Fruit fly (Drosophila melanogaster): ENCODE measurements around the gene CG16736.

CG16736 gene

DNA sequence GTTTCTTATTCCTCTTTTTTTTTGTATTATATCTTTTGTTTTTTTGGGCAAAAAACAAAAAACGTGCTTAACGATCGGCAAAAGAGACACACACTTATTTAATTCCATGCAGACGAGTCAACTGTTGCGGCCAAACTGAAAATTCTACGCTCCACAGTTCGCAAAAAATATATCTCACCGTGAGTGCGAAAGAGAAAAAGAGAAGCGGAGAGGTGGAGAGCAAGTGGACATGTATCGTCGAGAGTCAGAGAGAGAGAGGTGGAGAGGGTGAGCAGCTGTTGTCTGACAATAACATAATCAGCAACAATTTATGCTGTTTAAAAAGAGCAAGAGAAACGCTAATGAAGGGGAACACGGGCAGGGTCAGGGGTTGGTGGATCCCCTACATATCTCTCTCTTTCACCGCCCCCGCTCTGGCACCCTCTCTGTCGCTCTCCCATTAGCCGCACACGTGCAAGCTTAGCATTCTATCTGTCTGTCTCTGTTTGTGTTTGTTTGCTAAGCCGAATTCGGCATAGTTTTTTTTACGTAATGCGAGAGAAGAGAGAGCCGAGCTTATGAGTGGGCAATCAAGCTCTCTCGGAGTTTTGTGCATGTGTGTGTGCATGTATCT, 30.7 kb downstream of the CG16736 start (continued):
- TF ChIP-seq CG11902 (GFP tag; optimal IDR thresholded peaks at IDR 0.05) (no peak), CG10631 (GFP tag; optimal IDR thresholded peaks at IDR 0.05) (no peak), lz (GFP tag; optimal IDR thresholded peaks at IDR 0.05) (peak; percentile 2), Sox14 (GFP tag; optimal IDR thresholded peaks at IDR 0.05) (no peak), Ets96B (tag; optimal IDR thresholded peaks at IDR 0.05) (no peak), CG3919 (GFP tag; optimal IDR thresholded peaks at IDR 0.05) (no peak), CG4318 (GFP tag; optimal IDR thresholded peaks at IDR 0.05) (no peak), esn (GFP tag; optimal IDR thresholded peaks at IDR 0.05) (no peak), svp (GFP tag) (peak; percentile 83), pdm3 (GFP tag; optimal IDR thresholded peaks at IDR 0.05) (no peak), Blimp-1 (GFP tag; optimal IDR thresholded peaks at IDR 0.05) (no peak), CG34406 (GFP tag; optimal IDR thresholded peaks at IDR 0.05) (no peak), topi (GFP tag; optimal IDR thresholded peaks at IDR 0.05) (no peak), Eip75B (GFP tag; optimal IDR thresholded peaks at IDR 0.05) (no peak), dac (GFP tag; optimal IDR thresholded peaks at IDR 0.05) (no peak), ss (GFP tag; optimal IDR thresholded peaks at IDR 0.05) (peak in 1 of 2 experiments; percentile 53), eg (GFP tag; IDR thresholded peaks at IDR 0.05) (peak; percentile 63; the same call in 2 of the 3 replicates), CG32006 (GFP tag; optimal IDR thresholded peaks at IDR 0.05) (no peak), CG6276 (GFP tag; optimal IDR thresholded peaks at IDR 0.05) (no peak), CG6808 (GFP tag; optimal IDR thresholded peaks at IDR 0.05) (no peak), salr (GFP tag; optimal IDR thresholded peaks at IDR 0.05) (no peak), Met (GFP tag; optimal IDR thresholded peaks at IDR 0.05) (no peak), Eip93F (GFP tag; optimal IDR thresholded peaks at IDR 0.05) (no peak)

DNA sequence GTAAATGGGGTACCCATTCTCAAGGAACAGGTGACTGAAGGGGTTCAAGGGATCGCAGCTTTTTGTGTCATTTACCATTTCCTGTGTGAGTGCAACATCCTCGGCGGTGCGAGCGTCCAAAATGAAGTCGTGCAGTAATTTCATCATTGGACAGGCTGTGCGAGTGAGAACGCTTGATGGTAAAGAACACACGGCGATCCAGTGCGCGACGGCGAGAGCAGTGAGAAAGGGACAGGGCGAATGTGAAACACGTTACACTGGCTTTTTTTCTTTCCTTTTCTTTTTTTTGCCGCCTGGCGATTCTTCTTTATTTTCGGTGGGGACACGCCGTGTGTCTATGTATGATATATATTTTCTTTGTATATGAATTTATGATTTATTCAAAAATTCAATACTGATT, 31.4 kb downstream of the CG16736 start:
- TF ChIP-seq fd59A (GFP tag; optimal IDR thresholded peaks at IDR 0.05) (peak; percentile 10), CG6163 (GFP tag; IDR thresholded peaks at IDR 0.05) (peak; percentile 67), OdsH (GFP tag; optimal IDR thresholded peaks at IDR 0.05) (no peak), CG6808 (GFP tag; optimal IDR thresholded peaks at IDR 0.05) (peak; percentile 48), CG10669 (GFP tag; optimal IDR thresholded peaks at IDR 0.05) (no peak), Ets21C (GFP tag; optimal IDR thresholded peaks at IDR 0.05) (no peak), spab (GFP tag; optimal IDR thresholded peaks at IDR 0.05) (peak; percentile 26), CG1621 (tag; optimal IDR thresholded peaks at IDR 0.05) (no peak), CG15336 (GFP tag; IDR thresholded peaks at IDR 0.05) (no peak), Met (GFP tag; optimal IDR thresholded peaks at IDR 0.05) (no peak), CG10631 (GFP tag; optimal IDR thresholded peaks at IDR 0.05) (no peak), CG6276 (GFP tag; optimal IDR thresholded peaks at IDR 0.05) (no peak), Eip75B (GFP tag; optimal IDR thresholded peaks at IDR 0.05) (peak; percentile 4), fd85E (GFP tag; optimal IDR thresholded peaks at IDR 0.05) (no peak), ss (GFP tag; optimal IDR thresholded peaks at IDR 0.05) (peak; percentile 52 to 59), Eip78C (GFP tag) (no peak), dsx (GFP tag; optimal IDR thresholded peaks at IDR 0.05; ENCODE audit: poor library complexity, severe bottlenecking) (no peak), dac (GFP tag; optimal IDR thresholded peaks at IDR 0.05) (no peak)

- TF ChIP-seq CG9139 (GFP tag; optimal IDR thresholded peaks at IDR 0.05) (no peak), Met (GFP tag; optimal IDR thresholded peaks at IDR 0.05) (peak; percentile 18), fkh (GFP tag; optimal IDR thresholded peaks at IDR 0.05) (no peak), CG8319 (GFP tag; optimal IDR thresholded peaks at IDR 0.05) (no peak), Eip78C (GFP tag) (peak; percentile 91), Hr39 (GFP tag; optimal IDR thresholded peaks at IDR 0.05) (no peak), CG3919 (GFP tag; optimal IDR thresholded peaks at IDR 0.05) (peak; percentile 65), CG32006 (GFP tag; optimal IDR thresholded peaks at IDR 0.05) (peak; percentile 71), Lpt (GFP tag; optimal IDR thresholded peaks at IDR 0.05) (peak; percentile 68), CG15336 (GFP tag; IDR thresholded peaks at IDR 0.05) (peak; percentile 83), eg (GFP tag; IDR thresholded peaks at IDR 0.05) (peak; percentile 84), CG8632 (GFP tag; optimal IDR thresholded peaks at IDR 0.05) (peak; percentile 45), CG11294 (GFP tag; IDR thresholded peaks at IDR 0.05) (peak; percentile 42; the same call in 1 of the 2 replicates), achi (GFP tag; optimal IDR thresholded peaks at IDR 0.05) (peak; percentile 74), Gug (GFP tag; IDR thresholded peaks at IDR 0.05) (peak; percentile 65), Hr38 (GFP tag; optimal IDR thresholded peaks at IDR 0.05) (no peak), vri (GFP tag; optimal IDR thresholded peaks at IDR 0.05) (peak; percentile 3), CG7368 (GFP tag; optimal IDR thresholded peaks at IDR 0.05) (no peak), CG1621 (tag; optimal IDR thresholded peaks at IDR 0.05) (no peak), acj6 (GFP tag; optimal IDR thresholded peaks at IDR 0.05) (peak; percentile 62), Eip93F (GFP tag; optimal IDR thresholded peaks at IDR 0.05) (no peak), Sox14 (GFP tag; optimal IDR thresholded peaks at IDR 0.05) (peak; percentile 26), OdsH (GFP tag; optimal IDR thresholded peaks at IDR 0.05) (peak; percentile 63), Ets96B (tag; optimal IDR thresholded peaks at IDR 0.05) (peak; percentile 36)
Observed at dm6 chr3R:9224807-9225206, 32.7 kb downstream of the CG16736 start.
